Fruit fly (Drosophila melanogaster): ENCODE measurements around the gene ATPsynbetaL.

The ATPsynbetaL gene

DNA sequence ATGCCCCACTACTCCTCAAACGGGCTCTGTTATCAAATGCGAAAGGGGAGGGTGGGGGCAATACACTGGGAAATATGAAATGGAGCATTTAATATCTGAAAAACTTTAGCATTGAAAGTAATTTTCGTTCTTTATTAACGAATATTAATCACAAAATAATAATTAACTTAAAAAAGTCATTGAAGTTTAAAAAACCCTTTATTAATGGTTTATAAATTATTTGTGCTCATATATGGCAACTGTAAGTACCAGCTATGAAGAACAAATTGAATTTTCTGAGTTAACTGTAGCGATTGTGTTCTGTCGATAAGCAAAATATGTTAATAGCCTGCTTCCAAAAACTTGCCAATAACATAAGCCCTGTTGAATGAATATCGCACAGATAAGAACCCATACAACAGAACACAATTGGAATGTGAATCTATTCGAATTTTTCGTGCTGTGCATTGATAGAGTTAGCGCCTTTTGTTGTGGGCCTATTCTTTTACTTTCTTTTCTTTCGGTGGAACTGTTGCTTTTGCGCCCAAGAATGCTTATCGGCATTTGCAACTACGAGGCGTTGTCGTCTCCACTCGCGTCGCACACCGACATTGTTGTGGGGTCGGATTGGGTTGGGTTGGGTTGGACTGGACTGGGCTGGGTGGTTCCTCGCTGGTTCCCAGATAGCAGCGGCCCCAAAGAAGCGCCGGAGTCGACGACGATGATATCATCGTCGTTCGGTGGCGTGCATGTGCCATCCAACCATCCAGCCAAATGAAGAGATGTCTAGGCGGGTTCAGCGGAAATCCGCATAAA is 36.6 kb upstream of the ATPsynbetaL start (continued):
- TF ChIP-seq Dll (GFP tag; IDR thresholded peaks at IDR 0.05; ENCODE audit: partially characterized antibody) (no peak), hb (GFP tag; IDR thresholded peaks at IDR 0.05; ENCODE audit: partially characterized antibody) (no peak), Camta (GFP tag; optimal IDR thresholded peaks at IDR 0.05) (no peak), CG9817 (tag; optimal IDR thresholded peaks at IDR 0.05) (no peak), slou (GFP tag; optimal IDR thresholded peaks at IDR 0.05) (no peak), Lim3 (GFP tag; IDR thresholded peaks at IDR 0.05) (no peak), CG15479 (GFP tag; optimal IDR thresholded peaks at IDR 0.05) (no peak), dimm (GFP tag; IDR thresholded peaks at IDR 0.05) (no peak), CG8765 (GFP tag; IDR thresholded peaks at IDR 0.05) (no peak), Taf1 (GFP tag; IDR thresholded peaks at IDR 0.05) (no peak), Vsx1 (GFP tag; optimal IDR thresholded peaks at IDR 0.05) (no peak), Usf (GFP tag; optimal IDR thresholded peaks at IDR 0.05) (peak; percentile 21), crol (GFP tag; IDR thresholded peaks at IDR 0.05) (peak; percentile 78), Myb (GFP tag; optimal IDR thresholded peaks at IDR 0.05) (peak; percentile 22), E2f1 (GFP tag; IDR thresholded peaks at IDR 0.05) (0 out of 2 replicates have a peak, but pooled peaks have one; percentile 18), CG2116 (GFP tag; optimal IDR thresholded peaks at IDR 0.05) (no peak), sna (GFP tag; IDR thresholded peaks at IDR 0.05; ENCODE audit: partially characterized antibody) (no peak), wor (GFP tag; IDR thresholded peaks at IDR 0.05) (no peak), Hand (GFP tag; optimal IDR thresholded peaks at IDR 0.05) (no peak), CG9437 (GFP tag; optimal IDR thresholded peaks at IDR 0.05) (peak; percentile 59), ems (GFP tag; optimal IDR thresholded peaks at IDR 0.05) (no peak), gcm2 (GFP tag; optimal IDR thresholded peaks at IDR 0.05) (no peak), Rx (GFP tag; IDR thresholded peaks at IDR 0.05) (no peak), CG3407 (GFP tag; optimal IDR thresholded peaks at IDR 0.05) (no peak), CG12659 (GFP tag; optimal IDR thresholded peaks at IDR 0.05) (peak; percentile 70), Nf-YC (tag; optimal IDR thresholded peaks at IDR 0.05) (no peak), Mes4 (GFP tag; optimal IDR thresholded peaks at IDR 0.05) (no peak), Awh (GFP tag; IDR thresholded peaks at IDR 0.05) (no peak), fd102C (GFP tag; optimal IDR thresholded peaks at IDR 0.05) (no peak), ken (GFP tag; IDR thresholded peaks at IDR 0.05) (0 out of 3 replicates have a peak, but pooled peaks have one; percentile 33), CG17361 (GFP tag; IDR thresholded peaks at IDR 0.05) (peak; percentile 89; the same call in 2 of the 3 replicates), CG31365 (tag; optimal IDR thresholded peaks at IDR 0.05) (no peak), CG12942 (GFP tag; optimal IDR thresholded peaks at IDR 0.05) (no peak), lov (optimal IDR thresholded peaks at IDR 0.05) (no peak), lov (GFP tag; IDR thresholded peaks at IDR 0.05) (no peak), nom (GFP tag; optimal IDR thresholded peaks at IDR 0.05) (no peak), CG32772 (GFP tag; IDR thresholded peaks at IDR 0.05) (peak; percentile 39; the same call in 1 of the 2 replicates), CG13287 (GFP tag; IDR thresholded peaks at IDR 0.05; ENCODE audit: partially characterized antibody) (no peak), CG7745 (tag; optimal IDR thresholded peaks at IDR 0.05) (no peak), Gug (GFP tag; IDR thresholded peaks at IDR 0.05) (no peak), repo (GFP tag; optimal IDR thresholded peaks at IDR 0.05) (no peak), ac (GFP tag; optimal IDR thresholded peaks at IDR 0.05) (no peak), CG5953 (GFP tag; IDR thresholded peaks at IDR 0.05) (no peak), CG17912 (GFP tag; optimal IDR thresholded peaks at IDR 0.05) (no peak), ap (GFP tag; IDR thresholded peaks at IDR 0.05) (no peak), D (optimal IDR thresholded peaks at IDR 0.05) (no peak), D (GFP tag; optimal IDR thresholded peaks at IDR 0.05) (no peak), prd (optimal IDR thresholded peaks at IDR 0.05) (no peak), prd (GFP tag; IDR thresholded peaks at IDR 0.05) (no peak), Jarid2 (GFP tag; optimal IDR thresholded peaks at IDR 0.05) (no peak), lilli (GFP tag; optimal IDR thresholded peaks at IDR 0.05) (peak; percentile 35)

Measured in whole organism, embryonic.